Fruit fly (Drosophila melanogaster) whole organism, embryonic: ENCODE results near the gene CG8509.

Experiments used
- B-H2 ChIP-seq: fragments of 200-800 bp; sonication (Bioruptor generic); optimal IDR thresholded peaks from 2 replicates; lab custom pipeline; 2018; ENCODE audit warnings: missing biosample characterization, mild to moderate bottlenecking, missing genetic modification characterization
- BEAF-32 ChIP-seq: fragments of 200-800 bp; sonication (Bioruptor generic); optimal IDR thresholded peaks from 3 replicates; lab custom pipeline; 2017; ENCODE audit warnings: missing biosample characterization, missing genetic modification characterization, mild to moderate bottlenecking, moderate library complexity, missing genetic modification reagents
- Bdp1 ChIP-seq: fragments of 200-800 bp; sonication (Bioruptor generic); optimal IDR thresholded peaks from 3 replicates; lab custom pipeline; 2016; ENCODE audit warnings: missing biosample characterization, missing genetic modification characterization
- Bteb2 ChIP-seq: fragments of 200-800 bp; sonication (Bioruptor generic); optimal IDR thresholded peaks from 2 replicates; lab custom pipeline; 2016; ENCODE audit warnings: missing biosample characterization, missing genetic modification characterization
- C15 ChIP-seq: fragments of 200-800 bp; sonication (Bioruptor generic); IDR thresholded peaks from 3 replicates; pipeline ENCODE4 v1.3.6; 2022; ENCODE audit warnings: missing biosample characterization, missing genetic modification characterization
- CG10209 ChIP-seq: fragments of 200-800 bp; sonication (Bioruptor generic); optimal IDR thresholded peaks from 3 replicates; lab custom pipeline; 2017; ENCODE audit warnings: missing biosample characterization, mild to moderate bottlenecking, missing genetic modification characterization, missing genetic modification reagents
- CG10431 ChIP-seq: fragments of 200-800 bp; sonication (Bioruptor generic); optimal IDR thresholded peaks from 3 replicates; lab custom pipeline; 2018; ENCODE audit warnings: missing biosample characterization, mild to moderate bottlenecking, missing genetic modification characterization
- CG12219 ChIP-seq: fragments of 200-800 bp; sonication (Bioruptor generic); optimal IDR thresholded peaks from 3 replicates; lab custom pipeline; 2018; ENCODE audit warnings: missing biosample characterization, mild to moderate bottlenecking, missing genetic modification characterization
- CG12659 ChIP-seq: fragments of 200-800 bp; sonication (Bioruptor generic); optimal IDR thresholded peaks from 3 replicates; lab custom pipeline; 2017; ENCODE audit warnings: mild to moderate bottlenecking, missing biosample characterization, missing genetic modification reagents, missing genetic modification characterization
- CG13287 ChIP-seq: fragments of 200-800 bp; sonication (Bioruptor generic); IDR thresholded peaks from 2 replicates; pipeline ENCODE4 v1.3.6; 2022; ENCODE audit warnings: missing biosample characterization, missing genetic modification characterization; ENCODE audit not compliant: partially characterized antibody
- CG13424 ChIP-seq: fragments of 200-800 bp; sonication (Bioruptor generic); optimal IDR thresholded peaks from 2 replicates; lab custom pipeline; 2019; ENCODE audit warnings: missing biosample characterization, mild to moderate bottlenecking, missing genetic modification characterization, moderate library complexity
- CG14965 ChIP-seq: fragments of 200-800 bp; sonication (Bioruptor generic); optimal IDR thresholded peaks from 2 replicates; lab custom pipeline; 2016; ENCODE audit warnings: missing biosample characterization, missing genetic modification characterization, borderline replicate concordance
- CG15601 ChIP-seq: fragments of 200-800 bp; sonication (Bioruptor generic); optimal IDR thresholded peaks from 3 replicates; lab custom pipeline; 2019; ENCODE audit warnings: missing biosample characterization, mild to moderate bottlenecking, missing genetic modification characterization, moderate library complexity
- CG17829 ChIP-seq: fragments of 200-800 bp; optimal IDR thresholded peaks from 2 replicates; lab custom pipeline; 2019; ENCODE audit warnings: missing biosample characterization, mild to moderate bottlenecking, missing genetic modification characterization, moderate library complexity
- CG2120 ChIP-seq: fragments of 200-800 bp; sonication (Bioruptor generic); optimal IDR thresholded peaks from 3 replicates; lab custom pipeline; 2016; ENCODE audit warnings: missing biosample characterization, missing genetic modification characterization
- CG2129 ChIP-seq: fragments of 200-800 bp; sonication (Bioruptor generic); IDR thresholded peaks from 2 replicates; pipeline ENCODE4 v1.3.6; 2022; ENCODE audit warnings: missing biosample characterization, missing genetic modification characterization; ENCODE audit not compliant: partially characterized antibody
- CG2712 ChIP-seq: fragments of 200-800 bp; optimal IDR thresholded peaks from 3 replicates; lab custom pipeline; 2019; ENCODE audit warnings: missing biosample characterization, mild to moderate bottlenecking, missing genetic modification characterization, moderate library complexity
- CG30403 ChIP-seq: fragments of 200-800 bp; sonication (Bioruptor generic); optimal IDR thresholded peaks from 3 replicates; lab custom pipeline; 2016; ENCODE audit warnings: missing biosample characterization, missing genetic modification characterization
- CG42726 ChIP-seq: fragments of 200-800 bp; sonication (Bioruptor generic); IDR thresholded peaks from 2 replicates; pipeline ENCODE4 v1.3.6; 2022; ENCODE audit warnings: missing biosample characterization, missing genetic modification characterization; ENCODE audit not compliant: partially characterized antibody
- Doc3 ChIP-seq: fragments of 200-800 bp; sonication (Bioruptor generic); IDR thresholded peaks from 3 replicates; pipeline ENCODE4 v1.3.6; 2022; ENCODE audit warnings: missing biosample characterization, missing genetic modification characterization; ENCODE audit not compliant: partially characterized antibody
- Dref ChIP-seq: fragments of 200-800 bp; sonication (Bioruptor generic); IDR thresholded peaks from 2 replicates; pipeline ENCODE4 v1.3.6; 2022; ENCODE audit warnings: missing biosample characterization, missing genetic modification characterization
- Drgx ChIP-seq: fragments of 200-800 bp; sonication (Bioruptor generic); IDR thresholded peaks from 2 replicates; pipeline ENCODE4 v1.3.6; 2022; ENCODE audit warnings: missing biosample characterization, missing genetic modification characterization
- GATAe ChIP-seq: fragments of 200-800 bp; sonication (Bioruptor generic); conservative IDR thresholded peaks from 2 replicates; pipeline ENCODE4 v1.3.6; 2022; ENCODE audit warnings: missing biosample characterization, missing genetic modification characterization
- Lhr ChIP-seq: fragments of 200-800 bp; sonication (Bioruptor generic); optimal IDR thresholded peaks from 3 replicates; lab custom pipeline; 2017; ENCODE audit warnings: mild to moderate bottlenecking, missing biosample characterization, missing genetic modification reagents, missing genetic modification characterization
- Lpt ChIP-seq: fragments of >200 bp; optimal IDR thresholded peaks from 2 replicates; lab custom pipeline; 2018; ENCODE audit warnings: missing biosample characterization, missing genetic modification characterization
- MBD-R2 ChIP-seq: fragments of 200-800 bp; sonication (Bioruptor generic); IDR thresholded peaks from 2 replicates; pipeline ENCODE4 v1.3.6; 2022; ENCODE audit warnings: missing biosample characterization, missing genetic modification characterization
- MESR4 ChIP-seq: fragments of 200-800 bp; sonication (Bioruptor generic); optimal IDR thresholded peaks from 2 replicates; lab custom pipeline; 2018; ENCODE audit warnings: missing biosample characterization, mild to moderate bottlenecking, missing genetic modification characterization, moderate library complexity
- Mrtf ChIP-seq: fragments of 200-800 bp; sonication (Bioruptor generic); IDR thresholded peaks from 3 replicates; pipeline ENCODE4 v1.3.6; 2022; ENCODE audit warnings: missing biosample characterization, missing genetic modification characterization
- NC2α ChIP-seq: fragments of 200-800 bp; sonication (Bioruptor generic); optimal IDR thresholded peaks from 2 replicates; lab custom pipeline; 2016; ENCODE audit warnings: missing biosample characterization, missing genetic modification characterization
- NC2β ChIP-seq: fragments of 200-800 bp; sonication (Bioruptor generic); optimal IDR thresholded peaks from 2 replicates; lab custom pipeline; 2016; ENCODE audit warnings: missing biosample characterization, missing genetic modification characterization
- Sry-δ ChIP-seq: fragments of 200-800 bp; sonication (Bioruptor generic); optimal IDR thresholded peaks from 2 replicates; lab custom pipeline; 2016; ENCODE audit warnings: missing biosample characterization, missing genetic modification characterization
- ash1 ChIP-seq: fragments of 200-800 bp; sonication (Bioruptor generic); optimal IDR thresholded peaks from 2 replicates; lab custom pipeline; 2018; ENCODE audit warnings: missing biosample characterization, mild to moderate bottlenecking, missing genetic modification characterization
- chn ChIP-seq: fragments of 200-800 bp; sonication (Bioruptor generic); optimal IDR thresholded peaks from 2 replicates; lab custom pipeline; 2016; ENCODE audit warnings: missing biosample characterization, missing genetic modification characterization
- ci ChIP-seq: fragments of 200-800 bp; sonication (Bioruptor generic); IDR thresholded peaks from 3 replicates; pipeline ENCODE4 v1.3.6; 2022; ENCODE audit warnings: missing biosample characterization, missing genetic modification characterization
- crp ChIP-seq, 2 experiments: fragments of 200-800 bp; sonication (Bioruptor generic); optimal IDR thresholded peaks; 2 replicates in 1 of 2; 3 replicates in 1 of 2; lab custom pipeline; 2017; ENCODE audit warnings: missing biosample characterization in 2 of 2, missing genetic modification characterization in 2 of 2, mild to moderate bottlenecking in 1 of 2, moderate library complexity in 1 of 2
- dpn ChIP-seq, 2 experiments: fragments of 200-800 bp; sonication (Bioruptor generic); optimal IDR thresholded peaks; 3 replicates each; lab custom pipeline; 2016; ENCODE audit warnings: missing biosample characterization in 2 of 2, missing genetic modification characterization in 2 of 2
- esg ChIP-seq: fragments of 200-800 bp; sonication (Bioruptor generic); conservative IDR thresholded peaks from 2 replicates; pipeline ENCODE4 v1.3.6; 2022; ENCODE audit warnings: missing biosample characterization, missing genetic modification characterization
- eyg ChIP-seq: fragments of 200-800 bp; sonication (Bioruptor generic); optimal IDR thresholded peaks from 3 replicates; lab custom pipeline; 2016; ENCODE audit warnings: missing biosample characterization, missing genetic modification characterization
- gfzf ChIP-seq: fragments of 200-800 bp; sonication (Bioruptor generic); optimal IDR thresholded peaks from 2 replicates; lab custom pipeline; 2016; ENCODE audit warnings: missing biosample characterization, mild to moderate bottlenecking, missing genetic modification characterization, moderate library complexity
- gt ChIP-seq: fragments of 200-800 bp; sonication (Bioruptor generic); IDR thresholded peaks from 2 replicates; pipeline ENCODE4 v1.3.6; 2022; ENCODE audit warnings: missing biosample characterization, missing genetic modification characterization
- her ChIP-seq: fragments of 200-800 bp; sonication (Bioruptor generic); optimal IDR thresholded peaks from 2 replicates; lab custom pipeline; 2016; ENCODE audit warnings: missing biosample characterization, missing genetic modification characterization
- jigr1 ChIP-seq: fragments of 200-800 bp; sonication (Bioruptor generic); IDR thresholded peaks from 3 replicates; pipeline ENCODE4 v1.3.6; 2022; ENCODE audit warnings: missing biosample characterization, missing genetic modification characterization
- maf-S ChIP-seq: fragments of 200-800 bp; sonication (Bioruptor generic); optimal IDR thresholded peaks from 2 replicates; lab custom pipeline; 2016; ENCODE audit warnings: missing biosample characterization, missing genetic modification characterization
- nmo ChIP-seq: fragments of 200-800 bp; sonication (Bioruptor generic); optimal IDR thresholded peaks from 2 replicates; lab custom pipeline; 2018; ENCODE audit warnings: missing biosample characterization, mild to moderate bottlenecking, missing genetic modification characterization, moderate library complexity
- pzg ChIP-seq: fragments of 200-800 bp; sonication (Bioruptor generic); optimal IDR thresholded peaks from 3 replicates; lab custom pipeline; 2018; ENCODE audit warnings: missing biosample characterization, mild to moderate bottlenecking, missing genetic modification characterization, moderate library complexity
- scrt ChIP-seq: fragments of 200-800 bp; sonication (Bioruptor generic); optimal IDR thresholded peaks from 2 replicates; lab custom pipeline; 2018; ENCODE audit warnings: missing biosample characterization, mild to moderate bottlenecking, missing genetic modification characterization, moderate library complexity
- sqz ChIP-seq: fragments of 200-800 bp; sonication (Bioruptor generic); optimal IDR thresholded peaks from 3 replicates; lab custom pipeline; 2018; ENCODE audit warnings: missing biosample characterization, mild to moderate bottlenecking, missing genetic modification characterization
- stwl ChIP-seq: fragments of 200-800 bp; sonication (Bioruptor generic); optimal IDR thresholded peaks from 3 replicates; lab custom pipeline; 2018; ENCODE audit warnings: missing biosample characterization, mild to moderate bottlenecking, missing genetic modification characterization, moderate library complexity
- tll ChIP-seq, 2 experiments: fragments of 200-800 bp in 1 of 2; fragments of >200 bp in 1 of 2; sonication (Bioruptor generic) in 1 of 2; optimal IDR thresholded peaks; 2 replicates each; lab custom pipeline; 2017 to 2019; ENCODE audit warnings: missing biosample characterization in 2 of 2, missing genetic modification characterization in 2 of 2, mild to moderate bottlenecking in 1 of 2, moderate library complexity in 1 of 2
- zen ChIP-seq: fragments of 200-800 bp; sonication (Bioruptor generic); optimal IDR thresholded peaks from 3 replicates; lab custom pipeline; 2018; ENCODE audit warnings: missing biosample characterization, mild to moderate bottlenecking, missing genetic modification characterization, moderate library complexity

CG8509 gene

dm6 chrX:15849021-15849420 is 39.7 kb downstream of the CG8509 start, which contains the start of gene sun (continued):
- peak; percentile 79 for TF ChIP-seq pzg (GFP tag; lab: Kevin White, UChicago)
- 0 out of 3 replicates have a peak, but pooled peaks have one; percentile 37 for TF ChIP-seq Doc3 (GFP tag; lab: Robert Waterston, UW)
- TF ChIP-seq jigr1 (GFP tag; lab: Robert Waterston, UW), result no peak
- TF ChIP-seq CG12659 (GFP tag; lab: Kevin White, UChicago), result peak; percentile 65
- peak in 1 of 2 experiments; percentile 50 for TF ChIP-seq crp (GFP tag; optimal IDR thresholded peaks at IDR 0.05; lab: Kevin White, UChicago)
- TF ChIP-seq CG10209 (GFP tag; lab: Kevin White, UChicago), result no peak
- peak; percentile 3 for TF ChIP-seq nmo (GFP tag; lab: Kevin White, UChicago)
- TF ChIP-seq her (GFP tag; lab: Kevin White, UChicago), result no peak
- TF ChIP-seq CG30403 (GFP tag; lab: Kevin White, UChicago), result no peak
- no peak for TF ChIP-seq Drgx
- TF ChIP-seq eyg (GFP tag; lab: Kevin White, UChicago), result no peak
- peak; percentile 46; the same call in 1 of the 2 replicates for TF ChIP-seq CG13287 (GFP tag; lab: Robert Waterston, UW)
- TF ChIP-seq Lpt (GFP tag; lab: Kevin White, UChicago), result no peak
- no peak for TF ChIP-seq gt (GFP tag; lab: Robert Waterston, UW)
- no peak for TF ChIP-seq NC2β (GFP tag; lab: Kevin White, UChicago)
- TF ChIP-seq zen (tag; lab: Kevin White, UChicago), result no peak
- peak; percentile 60 for TF ChIP-seq Dref
- TF ChIP-seq MESR4, result peak; percentile 87
- TF ChIP-seq tll (GFP tag; optimal IDR thresholded peaks at IDR 0.05; lab: Kevin White, UChicago), result no peak
- TF ChIP-seq Bteb2 (GFP tag; lab: Kevin White, UChicago), result no peak
- TF ChIP-seq Mrtf (GFP tag; lab: Robert Waterston, UW), result no peak
- no peak for TF ChIP-seq CG2120
- TF ChIP-seq scrt (GFP tag; lab: Kevin White, UChicago), result no peak
- peak; percentile 18 for TF ChIP-seq CG17829 (tag; lab: Kevin White, UChicago)
- no peak for TF ChIP-seq Bdp1 (GFP tag; lab: Kevin White, UChicago)
- no peak for TF ChIP-seq CG14965 (GFP tag; lab: Kevin White, UChicago)
- TF ChIP-seq CG2712, result peak; percentile 16
- TF ChIP-seq BEAF-32 (GFP tag; lab: Kevin White, UChicago), result peak; percentile 51
- no peak for TF ChIP-seq CG15601 (tag; lab: Kevin White, UChicago)
- no peak for TF ChIP-seq CG10431 (GFP tag; lab: Kevin White, UChicago)
- TF ChIP-seq Sry-δ (GFP tag; lab: Kevin White, UChicago), result peak; percentile 29
- TF ChIP-seq dpn (GFP tag; optimal IDR thresholded peaks at IDR 0.05; lab: Kevin White, UChicago), result no peak
- TF ChIP-seq CG13424 (tag; lab: Kevin White, UChicago), result no peak
- TF ChIP-seq GATAe, result no peak
- TF ChIP-seq sqz (GFP tag; lab: Kevin White, UChicago), result no peak
- TF ChIP-seq gfzf (GFP tag; lab: Kevin White, UChicago), result peak; percentile 78
- TF ChIP-seq MBD-R2 (GFP tag; lab: Robert Waterston, UW), result peak; percentile 37; the same call in 1 of the 2 replicates
- TF ChIP-seq CG42726, result no peak
- TF ChIP-seq C15 (GFP tag; lab: Robert Waterston, UW), result no peak
- no peak for TF ChIP-seq NC2α
- TF ChIP-seq CG12219 (GFP tag; lab: Kevin White, UChicago), result no peak
- TF ChIP-seq stwl (tag; lab: Kevin White, UChicago), result peak; percentile 56
- TF ChIP-seq CG2129 (GFP tag; lab: Robert Waterston, UW), result no peak
- no peak for TF ChIP-seq maf-S
- TF ChIP-seq ash1 (GFP tag; lab: Kevin White, UChicago), result no peak
- no peak for TF ChIP-seq ci (GFP tag; lab: Robert Waterston, UW)
- TF ChIP-seq esg, result no peak
- no peak for TF ChIP-seq B-H2 (GFP tag; lab: Kevin White, UChicago)
- peak; percentile 10 for TF ChIP-seq Lhr (GFP tag; lab: Kevin White, UChicago)
- no peak for TF ChIP-seq chn (GFP tag; lab: Kevin White, UChicago)
